Fruit fly (Drosophila melanogaster) whole organism, embryonic: ENCODE data around the gene CG4854.

Source experiments
- Abd-B ChIP-seq: fragments of 200-800 bp; sonication (Bioruptor generic); optimal IDR thresholded peaks from 2 replicates; lab custom pipeline; 2018; ENCODE audit warnings: missing biosample characterization, mild to moderate bottlenecking, missing genetic modification characterization, moderate library complexity
- Adf1 ChIP-seq: fragments of 200-800 bp; sonication (Bioruptor generic); IDR thresholded peaks from 2 replicates; pipeline ENCODE4 v1.3.6; 2022; ENCODE audit warnings: missing biosample characterization, missing genetic modification characterization
- Atf3 ChIP-seq: fragments of 200-800 bp; sonication (Bioruptor generic); optimal IDR thresholded peaks from 3 replicates; lab custom pipeline; 2016; ENCODE audit warnings: missing biosample characterization, missing genetic modification characterization
- B-H2 ChIP-seq: fragments of 200-800 bp; sonication (Bioruptor generic); optimal IDR thresholded peaks from 2 replicates; lab custom pipeline; 2018; ENCODE audit warnings: missing biosample characterization, mild to moderate bottlenecking, missing genetic modification characterization
- Blimp-1 ChIP-seq: fragments of 200-800 bp; sonication (Bioruptor generic); optimal IDR thresholded peaks from 3 replicates; lab custom pipeline; 2018; ENCODE audit warnings: missing biosample characterization, missing genetic modification characterization, mild to moderate bottlenecking, moderate library complexity, missing genetic modification reagents
- CG1024 ChIP-seq: fragments of 200-800 bp; sonication (Bioruptor generic); IDR thresholded peaks from 2 replicates; pipeline ENCODE4 v1.3.6; 2022; ENCODE audit warnings: missing biosample characterization, missing genetic modification characterization
- CG10431 ChIP-seq: fragments of 200-800 bp; sonication (Bioruptor generic); optimal IDR thresholded peaks from 3 replicates; lab custom pipeline; 2018; ENCODE audit warnings: missing biosample characterization, mild to moderate bottlenecking, missing genetic modification characterization
- CG10462 ChIP-seq: fragments of 200-800 bp; sonication (Bioruptor generic); optimal IDR thresholded peaks from 2 replicates; lab custom pipeline; 2016; ENCODE audit warnings: missing biosample characterization, missing genetic modification characterization
- CG12942 ChIP-seq: fragments of 200-800 bp; sonication (Bioruptor generic); optimal IDR thresholded peaks from 3 replicates; lab custom pipeline; 2016; ENCODE audit warnings: missing biosample characterization, missing genetic modification characterization
- CG14050 ChIP-seq: fragments of 200-800 bp; sonication (Bioruptor generic); IDR thresholded peaks from 3 replicates; pipeline ENCODE4 v1.3.6; 2022; ENCODE audit warnings: missing biosample characterization, missing genetic modification characterization
- CG14667 ChIP-seq: fragments of 200-800 bp; sonication (Bioruptor generic); IDR thresholded peaks from 2 replicates; pipeline ENCODE4 v1.3.6; 2022; ENCODE audit warnings: missing biosample characterization, missing genetic modification characterization
- CG14710 ChIP-seq: fragments of 200-800 bp; sonication (Bioruptor generic); optimal IDR thresholded peaks from 3 replicates; lab custom pipeline; 2019; ENCODE audit warnings: missing biosample characterization, mild to moderate bottlenecking, missing genetic modification characterization, moderate library complexity
- CG14965 ChIP-seq: fragments of 200-800 bp; sonication (Bioruptor generic); optimal IDR thresholded peaks from 2 replicates; lab custom pipeline; 2016; ENCODE audit warnings: missing biosample characterization, missing genetic modification characterization, borderline replicate concordance
- CG1603 ChIP-seq: fragments of 200-800 bp; sonication (Bioruptor generic); optimal IDR thresholded peaks from 2 replicates; lab custom pipeline; 2019; ENCODE audit warnings: missing biosample characterization, mild to moderate bottlenecking, missing genetic modification characterization, moderate library complexity
- CG16815 ChIP-seq: fragments of 200-800 bp; sonication (Bioruptor generic); optimal IDR thresholded peaks from 3 replicates; lab custom pipeline; 2017; ENCODE audit warnings: missing biosample characterization, mild to moderate bottlenecking, missing genetic modification characterization
- CG2116 ChIP-seq: fragments of 200-800 bp; sonication (Bioruptor generic); optimal IDR thresholded peaks from 3 replicates; lab custom pipeline; 2018; ENCODE audit warnings: missing biosample characterization, mild to moderate bottlenecking, missing genetic modification characterization
- CG2875 ChIP-seq: fragments of 200-800 bp; sonication (Bioruptor generic); optimal IDR thresholded peaks from 2 replicates; lab custom pipeline; 2017; ENCODE audit warnings: missing biosample characterization, mild to moderate bottlenecking, missing genetic modification characterization, missing genetic modification reagents
- CG3163 ChIP-seq: fragments of 200-800 bp; sonication (Bioruptor generic); optimal IDR thresholded peaks from 3 replicates; lab custom pipeline; 2016; ENCODE audit warnings: missing biosample characterization, missing genetic modification characterization
- CG34224 ChIP-seq: fragments of 200-800 bp; sonication (Bioruptor generic); IDR thresholded peaks from 3 replicates; pipeline ENCODE4 v1.3.6; 2022; ENCODE audit warnings: missing biosample characterization, missing genetic modification characterization; ENCODE audit not compliant: partially characterized antibody
- CG3726 ChIP-seq: fragments of 200-800 bp; sonication (Bioruptor generic); IDR thresholded peaks from 3 replicates; pipeline ENCODE4, ENCODE4 v1.3.6; 2022; ENCODE audit warnings: missing biosample characterization, missing genetic modification characterization
- CG4328 ChIP-seq: fragments of 200-800 bp; sonication (Bioruptor generic); optimal IDR thresholded peaks from 3 replicates; lab custom pipeline; 2017; ENCODE audit warnings: missing biosample characterization, missing genetic modification reagents, missing genetic modification characterization
- CG4707 ChIP-seq: fragments of 200-800 bp; sonication (Bioruptor generic); optimal IDR thresholded peaks from 2 replicates; lab custom pipeline; 2018; ENCODE audit warnings: missing biosample characterization, mild to moderate bottlenecking, missing genetic modification characterization, moderate library complexity
- CG7963 ChIP-seq: fragments of 200-800 bp; sonication (Bioruptor generic); IDR thresholded peaks from 3 replicates; pipeline ENCODE4 v1.3.6; 2022; ENCODE audit warnings: missing biosample characterization, missing genetic modification characterization; ENCODE audit not compliant: partially characterized antibody
- CG8944 ChIP-seq: fragments of 200-800 bp; sonication (Bioruptor generic); optimal IDR thresholded peaks from 3 replicates; lab custom pipeline; 2016; ENCODE audit warnings: missing biosample characterization, missing genetic modification characterization
- CG9609 ChIP-seq: fragments of 200-800 bp; sonication (Bioruptor generic); optimal IDR thresholded peaks from 3 replicates; lab custom pipeline; 2016; ENCODE audit warnings: missing biosample characterization, missing genetic modification characterization
- CHES-1-like ChIP-seq: fragments of 200-800 bp; sonication (Bioruptor generic); optimal IDR thresholded peaks from 2 replicates; lab custom pipeline; 2016; ENCODE audit warnings: missing biosample characterization, missing genetic modification characterization
- Camta ChIP-seq: fragments of 200-800 bp; sonication (Bioruptor generic); optimal IDR thresholded peaks from 2 replicates; lab custom pipeline; 2016; ENCODE audit warnings: missing biosample characterization, missing genetic modification characterization
- Chrac-16 ChIP-seq: fragments of 200-800 bp; sonication (Bioruptor generic); optimal IDR thresholded peaks from 3 replicates; lab custom pipeline; 2016; ENCODE audit warnings: missing biosample characterization, missing genetic modification characterization
- Hmr ChIP-seq: fragments of 200-800 bp; sonication (Bioruptor generic); optimal IDR thresholded peaks from 3 replicates; lab custom pipeline; 2017; ENCODE audit warnings: mild to moderate bottlenecking, missing biosample characterization, missing genetic modification reagents, missing genetic modification characterization
- Lpt ChIP-seq: fragments of >200 bp; optimal IDR thresholded peaks from 2 replicates; lab custom pipeline; 2018; ENCODE audit warnings: missing biosample characterization, missing genetic modification characterization
- Mrtf ChIP-seq: fragments of 200-800 bp; sonication (Bioruptor generic); IDR thresholded peaks from 3 replicates; pipeline ENCODE4 v1.3.6; 2022; ENCODE audit warnings: missing biosample characterization, missing genetic modification characterization
- Side ChIP-seq: fragments of 200-800 bp; sonication (Bioruptor generic); optimal IDR thresholded peaks from 2 replicates; lab custom pipeline; 2016; ENCODE audit warnings: missing biosample characterization, missing genetic modification characterization
- crc ChIP-seq: fragments of 200-800 bp; sonication (Bioruptor generic); optimal IDR thresholded peaks from 2 replicates; lab custom pipeline; 2016; ENCODE audit warnings: missing biosample characterization, missing genetic modification characterization
- cwo ChIP-seq: fragments of 200-800 bp; sonication (Bioruptor generic); optimal IDR thresholded peaks from 3 replicates; lab custom pipeline; 2017; ENCODE audit warnings: missing biosample characterization, missing genetic modification characterization, mild to moderate bottlenecking, moderate library complexity, missing genetic modification reagents
- disco-r ChIP-seq: fragments of 200-800 bp; sonication (Bioruptor generic); optimal IDR thresholded peaks from 2 replicates; lab custom pipeline; 2016; ENCODE audit warnings: missing biosample characterization, missing genetic modification characterization
- esg ChIP-seq: fragments of 200-800 bp; sonication (Bioruptor generic); conservative IDR thresholded peaks from 2 replicates; pipeline ENCODE4 v1.3.6; 2022; ENCODE audit warnings: missing biosample characterization, missing genetic modification characterization
- fd96Cb ChIP-seq: fragments of 200-800 bp; sonication (Bioruptor generic); optimal IDR thresholded peaks from 2 replicates; lab custom pipeline; 2018; ENCODE audit warnings: missing biosample characterization, mild to moderate bottlenecking, missing genetic modification characterization, moderate library complexity
- grn ChIP-seq: fragments of 200-800 bp; sonication (Bioruptor generic); optimal IDR thresholded peaks from 3 replicates; lab custom pipeline; 2017; ENCODE audit warnings: missing biosample characterization, missing genetic modification characterization
- gt ChIP-seq: fragments of 200-800 bp; sonication (Bioruptor generic); IDR thresholded peaks from 2 replicates; pipeline ENCODE4 v1.3.6; 2022; ENCODE audit warnings: missing biosample characterization, missing genetic modification characterization
- nom ChIP-seq: fragments of 200-800 bp; sonication (Bioruptor generic); optimal IDR thresholded peaks from 2 replicates; lab custom pipeline; 2017; ENCODE audit warnings: missing biosample characterization, missing genetic modification characterization, mild to moderate bottlenecking, moderate library complexity, missing genetic modification reagents
- org-1 ChIP-seq: fragments of 200-800 bp; sonication (Bioruptor generic); optimal IDR thresholded peaks from 2 replicates; lab custom pipeline; 2017; ENCODE audit warnings: missing biosample characterization, missing genetic modification characterization
- pan ChIP-seq, 4 experiments: fragments of >200 bp in 3 of 4; fragments of 200-800 bp in 1 of 4; sonication (Bioruptor generic) in 1 of 4; optimal IDR thresholded peaks in 3 of 4; IDR thresholded peaks in 1 of 4; 2 replicates each; pipeline versions ENCODE4 v1.3.6 to Lab custom; 2017 to 2022; ENCODE audit warnings: missing biosample characterization in 2 of 4, missing genetic modification characterization in 2 of 4, mixed read lengths in 1 of 4
- pfk ChIP-seq: fragments of 200-800 bp; sonication (Bioruptor generic); optimal IDR thresholded peaks from 2 replicates; lab custom pipeline; 2018; ENCODE audit warnings: missing biosample characterization, mild to moderate bottlenecking, missing genetic modification characterization, moderate library complexity
- schlank ChIP-seq: fragments of 200-800 bp; sonication (Bioruptor generic); optimal IDR thresholded peaks from 2 replicates; lab custom pipeline; 2018; ENCODE audit warnings: missing biosample characterization, mild to moderate bottlenecking, missing genetic modification characterization
- sens-2 ChIP-seq: fragments of 200-800 bp; sonication (Bioruptor generic); IDR thresholded peaks from 2 replicates; pipeline ENCODE4 v1.3.6; 2022; ENCODE audit warnings: missing biosample characterization, missing genetic modification characterization
- slp2 ChIP-seq: fragments of 200-800 bp; sonication (Bioruptor generic); optimal IDR thresholded peaks from 2 replicates; lab custom pipeline; 2016; ENCODE audit warnings: missing biosample characterization, missing genetic modification characterization
- sqz ChIP-seq: fragments of 200-800 bp; sonication (Bioruptor generic); optimal IDR thresholded peaks from 3 replicates; lab custom pipeline; 2018; ENCODE audit warnings: missing biosample characterization, mild to moderate bottlenecking, missing genetic modification characterization
- stwl ChIP-seq: fragments of 200-800 bp; sonication (Bioruptor generic); optimal IDR thresholded peaks from 3 replicates; lab custom pipeline; 2018; ENCODE audit warnings: missing biosample characterization, mild to moderate bottlenecking, missing genetic modification characterization, moderate library complexity
- tx ChIP-seq: fragments of 200-800 bp; sonication (Bioruptor generic); optimal IDR thresholded peaks from 2 replicates; lab custom pipeline; 2016; ENCODE audit warnings: missing biosample characterization, missing genetic modification characterization

CG4854 gene

dm6 chr3R:20035887-20036286, 8.0 kb downstream of the CG4854 start, which contains the start of gene Regnase-1 (continued):
- TF ChIP-seq pan (optimal IDR thresholded peaks at IDR 0.05; lab: Kevin White, UChicago) = no peak
- TF ChIP-seq pan (GFP tag; optimal IDR thresholded peaks at IDR 0.05 in 1 of 2, IDR thresholded peaks at IDR 0.05 in 1 of 2) = peak in 1 of 2 experiments; percentile 90
- TF ChIP-seq CG7963 (GFP tag; lab: Robert Waterston, UW) = peak; percentile 95
- peak; percentile 16 for TF ChIP-seq Abd-B
- peak; percentile 87 for TF ChIP-seq slp2 (GFP tag; lab: Kevin White, UChicago)
- peak; percentile 92 for TF ChIP-seq sqz (GFP tag; lab: Kevin White, UChicago)
- peak; percentile 94 for TF ChIP-seq CG2875 (GFP tag; lab: Kevin White, UChicago)
- no peak for TF ChIP-seq Lpt (GFP tag; lab: Kevin White, UChicago)
- TF ChIP-seq Side (GFP tag; lab: Kevin White, UChicago) = peak; percentile 92
- 0 out of 2 replicates have a peak, but pooled peaks have one; percentile 15 for TF ChIP-seq esg (GFP tag; lab: Robert Waterston, UW)
- TF ChIP-seq fd96Cb (tag; lab: Kevin White, UChicago) = peak; percentile 66
- TF ChIP-seq CG9609 (GFP tag; lab: Kevin White, UChicago) = peak; percentile 79
- TF ChIP-seq B-H2 (GFP tag; lab: Kevin White, UChicago) = peak; percentile 96
- peak; percentile 34 for TF ChIP-seq CG16815 (GFP tag; lab: Kevin White, UChicago)
- TF ChIP-seq CG2116 (GFP tag; lab: Kevin White, UChicago) = peak; percentile 96
- peak; percentile 90 for TF ChIP-seq Camta
- peak; percentile 79 for TF ChIP-seq Blimp-1 (GFP tag; lab: Kevin White, UChicago)
- TF ChIP-seq CG4328 (GFP tag; lab: Kevin White, UChicago) = peak; percentile 94
- TF ChIP-seq gt = peak; percentile 44; the same call in 1 of the 2 replicates
- peak; percentile 91 for TF ChIP-seq schlank (tag; lab: Kevin White, UChicago)
- peak; percentile 99 for TF ChIP-seq stwl (tag; lab: Kevin White, UChicago)
- TF ChIP-seq nom (GFP tag; lab: Kevin White, UChicago) = peak; percentile 93
- peak; percentile 81 for TF ChIP-seq pfk (GFP tag; lab: Kevin White, UChicago)
- peak; percentile 97 for TF ChIP-seq Hmr (GFP tag; lab: Kevin White, UChicago)
- TF ChIP-seq CG1024 (GFP tag; lab: Robert Waterston, UW) = peak; percentile 80
- TF ChIP-seq CG1603 = peak; percentile 96
- peak; percentile 94 for TF ChIP-seq sens-2 (GFP tag; lab: Robert Waterston, UW)
- TF ChIP-seq CG12942 (GFP tag; lab: Kevin White, UChicago) = peak; percentile 79
- TF ChIP-seq cwo (GFP tag; lab: Kevin White, UChicago) = peak; percentile 75
- TF ChIP-seq Atf3 = peak; percentile 83
- TF ChIP-seq crc = peak; percentile 86
- peak; percentile 73; the same call in 1 of the 2 replicates for TF ChIP-seq Adf1 (GFP tag; lab: Robert Waterston, UW)
- peak; percentile 96 for TF ChIP-seq CG34224 (GFP tag; lab: Robert Waterston, UW)
- peak; percentile 77 for TF ChIP-seq grn (GFP tag; lab: Kevin White, UChicago)
- TF ChIP-seq Mrtf (GFP tag; lab: Robert Waterston, UW) = peak; percentile 71; the same call in 2 of the 3 replicates
- TF ChIP-seq Chrac-16 (GFP tag; lab: Kevin White, UChicago) = peak; percentile 59
- TF ChIP-seq CG10462 (GFP tag; lab: Kevin White, UChicago) = peak; percentile 62
- TF ChIP-seq CG4707 (GFP tag; lab: Kevin White, UChicago) = peak; percentile 93
- TF ChIP-seq CG10431 (GFP tag; lab: Kevin White, UChicago) = peak; percentile 88
- TF ChIP-seq CG8944 (GFP tag; lab: Kevin White, UChicago) = peak; percentile 60
- peak; percentile 65; the same call in 2 of the 3 replicates for TF ChIP-seq CG14050 (GFP tag; lab: Robert Waterston, UW)
- peak; percentile 91 for TF ChIP-seq CG14710
- peak; percentile 48; the same call in 1 of the 2 replicates for TF ChIP-seq CG14667 (GFP tag; lab: Robert Waterston, UW)
- TF ChIP-seq CHES-1-like (GFP tag; lab: Kevin White, UChicago) = peak; percentile 89
- peak; percentile 77 for TF ChIP-seq CG3163 (GFP tag; lab: Kevin White, UChicago)
- TF ChIP-seq CG3726 = peak; percentile 77; the same call in 1 of the 3 replicates
- TF ChIP-seq CG14965 = peak; percentile 50
- TF ChIP-seq tx (GFP tag; lab: Kevin White, UChicago) = peak; percentile 72
- peak; percentile 89 for TF ChIP-seq disco-r (GFP tag; lab: Kevin White, UChicago)
- peak; percentile 83 for TF ChIP-seq org-1
